Fruit fly (Drosophila melanogaster) whole organism, embryonic: ENCODE results near the gene fusl.

Experiments used
- Asciz ChIP-seq: fragments of 200-800 bp; sonication (Bioruptor generic); optimal IDR thresholded peaks from 2 replicates; lab custom pipeline; 2017; ENCODE audit warnings: missing biosample characterization, mild to moderate bottlenecking, missing genetic modification characterization, missing genetic modification reagents
- CG10543 ChIP-seq: fragments of 200-800 bp; sonication (Bioruptor generic); optimal IDR thresholded peaks from 3 replicates; lab custom pipeline; 2017; ENCODE audit warnings: missing biosample characterization, mild to moderate bottlenecking, missing genetic modification characterization, moderate library complexity
- CG10959 ChIP-seq: fragments of 200-800 bp; sonication (Bioruptor generic); IDR thresholded peaks from 2 replicates; pipeline ENCODE4 v1.3.6; 2022; ENCODE audit warnings: missing biosample characterization, missing genetic modification characterization
- CG12071 ChIP-seq: fragments of 200-800 bp; sonication (Bioruptor generic); optimal IDR thresholded peaks from 3 replicates; lab custom pipeline; 2018; ENCODE audit warnings: missing biosample characterization, mild to moderate bottlenecking, missing genetic modification characterization
- CG12104 ChIP-seq: fragments of 200-800 bp; sonication (Bioruptor generic); optimal IDR thresholded peaks from 3 replicates; lab custom pipeline; 2016; ENCODE audit warnings: missing biosample characterization, missing genetic modification characterization
- CG12299 ChIP-seq: fragments of 200-800 bp; sonication (Bioruptor generic); optimal IDR thresholded peaks from 2 replicates; lab custom pipeline; 2018; ENCODE audit warnings: missing biosample characterization, mild to moderate bottlenecking, missing genetic modification characterization
- CG12942 ChIP-seq: fragments of 200-800 bp; sonication (Bioruptor generic); optimal IDR thresholded peaks from 3 replicates; lab custom pipeline; 2016; ENCODE audit warnings: missing biosample characterization, missing genetic modification characterization
- CG14050 ChIP-seq: fragments of 200-800 bp; sonication (Bioruptor generic); IDR thresholded peaks from 3 replicates; pipeline ENCODE4 v1.3.6; 2022; ENCODE audit warnings: missing biosample characterization, missing genetic modification characterization
- CG17612 ChIP-seq: fragments of 200-800 bp; sonication (Bioruptor generic); IDR thresholded peaks from 2 replicates; pipeline ENCODE4 v1.3.6; 2022; ENCODE audit warnings: missing biosample characterization, missing genetic modification characterization
- CG18764 ChIP-seq: fragments of 200-800 bp; sonication (Bioruptor generic); optimal IDR thresholded peaks from 3 replicates; lab custom pipeline; 2016; ENCODE audit warnings: missing biosample characterization, missing genetic modification characterization
- CG2129 ChIP-seq: fragments of 200-800 bp; sonication (Bioruptor generic); IDR thresholded peaks from 2 replicates; pipeline ENCODE4 v1.3.6; 2022; ENCODE audit warnings: missing biosample characterization, missing genetic modification characterization; ENCODE audit not compliant: partially characterized antibody
- CG31224 ChIP-seq: fragments of 200-800 bp; sonication (Bioruptor generic); IDR thresholded peaks from 2 replicates; pipeline ENCODE4 v1.3.6; 2022; ENCODE audit warnings: missing biosample characterization, missing genetic modification characterization
- CG31365 ChIP-seq: fragments of 200-800 bp; sonication (Bioruptor generic); optimal IDR thresholded peaks from 2 replicates; lab custom pipeline; 2018; ENCODE audit warnings: missing biosample characterization, mild to moderate bottlenecking, missing genetic modification characterization
- CG32767 ChIP-seq: fragments of 200-800 bp; sonication (Bioruptor generic); IDR thresholded peaks from 2 replicates; pipeline ENCODE4 v1.3.6; 2022; ENCODE audit warnings: missing biosample characterization, missing genetic modification characterization
- CG34224 ChIP-seq: fragments of 200-800 bp; sonication (Bioruptor generic); IDR thresholded peaks from 3 replicates; pipeline ENCODE4 v1.3.6; 2022; ENCODE audit warnings: missing biosample characterization, missing genetic modification characterization; ENCODE audit not compliant: partially characterized antibody
- CG42726 ChIP-seq: fragments of 200-800 bp; sonication (Bioruptor generic); IDR thresholded peaks from 2 replicates; pipeline ENCODE4 v1.3.6; 2022; ENCODE audit warnings: missing biosample characterization, missing genetic modification characterization; ENCODE audit not compliant: partially characterized antibody
- CG4424 ChIP-seq: fragments of 200-800 bp; sonication (Bioruptor generic); optimal IDR thresholded peaks from 3 replicates; lab custom pipeline; 2016; ENCODE audit warnings: missing biosample characterization, missing genetic modification characterization
- CG4820 ChIP-seq: fragments of 200-800 bp; sonication (Bioruptor generic); optimal IDR thresholded peaks from 3 replicates; lab custom pipeline; 2016; ENCODE audit warnings: missing biosample characterization, missing genetic modification characterization
- CG6272 ChIP-seq: fragments of 200-800 bp; sonication (Bioruptor generic); IDR thresholded peaks from 2 replicates; pipeline ENCODE4 v1.3.6; 2022; ENCODE audit warnings: missing biosample characterization, missing genetic modification characterization
- CG8388 ChIP-seq: fragments of 200-800 bp; sonication (Bioruptor generic); optimal IDR thresholded peaks from 2 replicates; lab custom pipeline; 2019; ENCODE audit warnings: missing biosample characterization, mild to moderate bottlenecking, missing genetic modification characterization, moderate library complexity
- Dfd ChIP-seq, 2 experiments: fragments of >200 bp; optimal IDR thresholded peaks; 2 replicates each; lab custom pipeline; 2017; ENCODE audit warnings: missing biosample characterization in 2 of 2, missing genetic modification characterization in 2 of 2
- Doc3 ChIP-seq: fragments of 200-800 bp; sonication (Bioruptor generic); IDR thresholded peaks from 3 replicates; pipeline ENCODE4 v1.3.6; 2022; ENCODE audit warnings: missing biosample characterization, missing genetic modification characterization; ENCODE audit not compliant: partially characterized antibody
- Dp ChIP-seq: fragments of 200-800 bp; sonication (Bioruptor generic); optimal IDR thresholded peaks from 2 replicates; lab custom pipeline; 2018; ENCODE audit warnings: missing biosample characterization, mild to moderate bottlenecking, missing genetic modification characterization, moderate library complexity
- Gug ChIP-seq: fragments of 200-800 bp; sonication (Bioruptor generic); IDR thresholded peaks from 4 replicates; pipeline ENCODE4 v1.3.6; 2022; ENCODE audit warnings: missing biosample characterization, missing genetic modification characterization
- HLH54F ChIP-seq: fragments of 200-800 bp; sonication (Bioruptor generic); optimal IDR thresholded peaks from 3 replicates; lab custom pipeline; 2016; ENCODE audit warnings: missing biosample characterization, missing genetic modification characterization
- NK7.1 ChIP-seq: fragments of 200-800 bp; sonication (Bioruptor generic); optimal IDR thresholded peaks from 3 replicates; lab custom pipeline; 2016; ENCODE audit warnings: missing biosample characterization, missing genetic modification characterization
- Oaz ChIP-seq: fragments of 200-800 bp; sonication (Bioruptor generic); IDR thresholded peaks from 2 replicates; pipeline ENCODE4 v1.3.6; 2022; ENCODE audit warnings: missing biosample characterization, missing genetic modification characterization
- Opbp ChIP-seq: fragments of 200-800 bp; sonication (Bioruptor generic); IDR thresholded peaks from 3 replicates; pipeline ENCODE4 v1.3.6; 2022; ENCODE audit warnings: missing biosample characterization, missing genetic modification characterization; ENCODE audit not compliant: partially characterized antibody
- Side ChIP-seq: fragments of 200-800 bp; sonication (Bioruptor generic); optimal IDR thresholded peaks from 2 replicates; lab custom pipeline; 2016; ENCODE audit warnings: missing biosample characterization, missing genetic modification characterization
- ap ChIP-seq: fragments of 200-800 bp; sonication (Bioruptor generic); IDR thresholded peaks from 2 replicates; pipeline ENCODE4 v1.3.6; 2022; ENCODE audit warnings: missing biosample characterization, missing genetic modification characterization
- ato ChIP-seq: fragments of 200-800 bp; sonication (Bioruptor generic); IDR thresholded peaks from 2 replicates; pipeline ENCODE4 v1.3.6; 2022; ENCODE audit warnings: missing biosample characterization, missing genetic modification characterization; ENCODE audit not compliant: partially characterized antibody
- bab2 ChIP-seq: fragments of 200-800 bp; sonication (Bioruptor generic); optimal IDR thresholded peaks from 2 replicates; lab custom pipeline; 2016; ENCODE audit warnings: missing biosample characterization, missing genetic modification characterization
- cas ChIP-seq: fragments of 200-800 bp; sonication (Bioruptor generic); IDR thresholded peaks from 2 replicates; pipeline ENCODE4 v1.3.6; 2022; ENCODE audit warnings: missing biosample characterization, missing genetic modification characterization
- cwo ChIP-seq: fragments of 200-800 bp; sonication (Bioruptor generic); optimal IDR thresholded peaks from 3 replicates; lab custom pipeline; 2017; ENCODE audit warnings: missing biosample characterization, missing genetic modification characterization, mild to moderate bottlenecking, moderate library complexity, missing genetic modification reagents
- dan ChIP-seq: fragments of 200-800 bp; sonication (Bioruptor generic); IDR thresholded peaks from 2 replicates; pipeline ENCODE4 v1.3.6; 2022; ENCODE audit warnings: missing biosample characterization, missing genetic modification characterization
- dm ChIP-seq: fragments of 200-800 bp; sonication (Bioruptor generic); optimal IDR thresholded peaks from 3 replicates; lab custom pipeline; 2016; ENCODE audit warnings: missing biosample characterization, missing genetic modification characterization
- dmrt11E ChIP-seq: fragments of 200-800 bp; sonication (Bioruptor generic); optimal IDR thresholded peaks from 3 replicates; lab custom pipeline; 2018; ENCODE audit warnings: missing biosample characterization, mild to moderate bottlenecking, missing genetic modification characterization, moderate library complexity
- dysf ChIP-seq: fragments of 200-800 bp; sonication (Bioruptor generic); IDR thresholded peaks from 3 replicates; pipeline ENCODE4 v1.3.6; 2022; ENCODE audit warnings: missing biosample characterization, missing genetic modification characterization
- exex ChIP-seq: fragments of 200-800 bp; sonication (Bioruptor generic); optimal IDR thresholded peaks from 4 replicates; lab custom pipeline; 2018; ENCODE audit warnings: missing biosample characterization, mild to moderate bottlenecking, missing genetic modification characterization, moderate library complexity
- ftz-f1 ChIP-seq: fragments of 200-800 bp; sonication (Bioruptor generic); optimal IDR thresholded peaks from 2 replicates; lab custom pipeline; 2016; ENCODE audit warnings: missing biosample characterization, missing genetic modification characterization
- gce ChIP-seq: fragments of 200-800 bp; sonication (Bioruptor generic); IDR thresholded peaks from 3 replicates; pipeline ENCODE4 v1.3.6; 2022; ENCODE audit warnings: missing biosample characterization, missing genetic modification characterization
- jing ChIP-seq: fragments of 200-800 bp; sonication (Bioruptor generic); optimal IDR thresholded peaks from 2 replicates; lab custom pipeline; 2018; ENCODE audit warnings: missing biosample characterization, mild to moderate bottlenecking, missing genetic modification characterization
- kah ChIP-seq: fragments of 200-800 bp; sonication (Bioruptor generic); optimal IDR thresholded peaks from 2 replicates; lab custom pipeline; 2018; ENCODE audit warnings: missing biosample characterization, mild to moderate bottlenecking, missing genetic modification characterization
- nerfin-2 ChIP-seq: fragments of 200-800 bp; sonication (Bioruptor generic); IDR thresholded peaks from 2 replicates; pipeline ENCODE4 v1.3.6; 2022; ENCODE audit warnings: missing biosample characterization, missing genetic modification characterization; ENCODE audit not compliant: partially characterized antibody
- pzg ChIP-seq: fragments of 200-800 bp; sonication (Bioruptor generic); optimal IDR thresholded peaks from 3 replicates; lab custom pipeline; 2018; ENCODE audit warnings: missing biosample characterization, mild to moderate bottlenecking, missing genetic modification characterization, moderate library complexity
- sim ChIP-seq: fragments of 200-800 bp; sonication (Bioruptor generic); IDR thresholded peaks from 2 replicates; pipeline ENCODE4 v1.3.6; 2022; ENCODE audit warnings: missing biosample characterization, missing genetic modification characterization
- slou ChIP-seq: fragments of 200-800 bp; sonication (Bioruptor generic); optimal IDR thresholded peaks from 3 replicates; lab custom pipeline; 2016; ENCODE audit warnings: missing biosample characterization, missing genetic modification characterization
- tx ChIP-seq: fragments of 200-800 bp; sonication (Bioruptor generic); optimal IDR thresholded peaks from 2 replicates; lab custom pipeline; 2016; ENCODE audit warnings: missing biosample characterization, missing genetic modification characterization
- wor ChIP-seq: fragments of 200-800 bp; sonication (Bioruptor generic); IDR thresholded peaks from 2 replicates; pipeline ENCODE4 v1.3.6; 2022; ENCODE audit warnings: missing biosample characterization, missing genetic modification characterization
- z ChIP-seq: fragments of 200-800 bp; sonication (Bioruptor generic); IDR thresholded peaks from 3 replicates; pipeline ENCODE4 v1.3.6; 2022; ENCODE audit warnings: missing biosample characterization, missing genetic modification characterization

The fusl gene

DNA sequence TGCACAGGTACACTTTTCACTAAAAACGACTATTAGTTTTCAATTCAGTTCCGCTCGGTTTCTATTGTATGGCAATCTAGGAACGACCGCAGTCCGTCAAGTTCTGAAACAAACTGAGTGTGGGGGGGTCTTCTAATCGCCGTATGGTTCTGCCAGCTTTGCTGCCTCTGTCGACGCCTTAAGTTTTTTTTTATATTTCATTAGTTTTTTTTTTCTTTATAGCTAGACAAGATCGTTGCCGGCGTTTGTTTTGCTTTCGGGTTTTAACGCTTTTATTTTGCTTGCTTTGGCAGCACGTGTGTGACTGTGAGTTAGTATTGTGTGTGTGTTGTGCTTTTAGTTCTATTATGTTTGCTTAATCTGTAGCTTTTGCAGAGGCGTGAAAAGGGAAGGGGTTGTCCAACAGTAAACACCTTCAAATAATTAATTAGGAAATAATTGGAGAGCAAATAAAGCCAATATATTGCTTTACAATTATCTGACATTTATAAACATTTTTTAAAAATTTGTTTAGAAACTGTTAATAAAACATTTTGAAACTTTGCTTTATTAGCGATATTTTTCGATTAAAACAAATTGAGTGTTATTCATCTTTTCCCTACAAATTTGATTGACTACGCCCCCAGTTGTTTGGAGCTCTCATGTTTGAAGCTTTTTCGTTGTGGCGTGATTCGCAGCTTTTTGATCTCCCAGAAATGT is 4.4 kb upstream of the fusl start, which contains the start of gene Acsf2 (continued):
- TF ChIP-seq dan (0 out of 2 replicates have a peak, but pooled peaks have one; percentile 12), jing (peak; percentile 52), ato (GFP tag; lab: Robert Waterston, UW) (no peak), nerfin-2 (GFP tag; lab: Robert Waterston, UW) (no peak), CG12942 (GFP tag; lab: Kevin White, UChicago) (peak; percentile 90), Dfd (GFP tag; optimal IDR thresholded peaks at IDR 0.05; lab: Kevin White, UChicago) (no peak), CG17612 (GFP tag; lab: Robert Waterston, UW) (peak; percentile 94), dysf (GFP tag; lab: Robert Waterston, UW) (peak; percentile 99), z (GFP tag; lab: Robert Waterston, UW) (no peak), bab2 (peak; percentile 94), Gug (GFP tag; lab: Robert Waterston, UW) (peak; percentile 94), Oaz (GFP tag; lab: Robert Waterston, UW) (peak; percentile 91), CG2129 (GFP tag; lab: Robert Waterston, UW) (no peak), CG12071 (peak; percentile 87), Dp (GFP tag; lab: Kevin White, UChicago) (peak; percentile 6), CG42726 (GFP tag; lab: Robert Waterston, UW) (no peak), gce (GFP tag; lab: Robert Waterston, UW) (peak; percentile 50; the same call in 1 of the 3 replicates), cas (GFP tag; lab: Robert Waterston, UW) (peak; percentile 95), slou (GFP tag; lab: Kevin White, UChicago) (peak; percentile 96), CG6272 (GFP tag; lab: Robert Waterston, UW) (peak; percentile 94), sim (peak; percentile 66; the same call in 1 of the 2 replicates), dmrt11E (tag; lab: Kevin White, UChicago) (no peak), CG10959 (GFP tag; lab: Robert Waterston, UW) (no peak), Asciz (GFP tag; lab: Kevin White, UChicago) (peak; percentile 73), CG34224 (no peak), CG31224 (GFP tag; lab: Robert Waterston, UW) (peak; percentile 96), CG10543 (GFP tag; lab: Kevin White, UChicago) (peak; percentile 97), CG8388 (GFP tag; lab: Kevin White, UChicago) (peak; percentile 64), CG31365 (tag; lab: Kevin White, UChicago) (peak; percentile 73), Opbp (GFP tag; lab: Robert Waterston, UW) (no peak), HLH54F (GFP tag; lab: Kevin White, UChicago) (peak; percentile 97), exex (peak; percentile 93), Doc3 (GFP tag; lab: Robert Waterston, UW) (no peak), Side (GFP tag; lab: Kevin White, UChicago) (peak; percentile 92), wor (GFP tag; lab: Robert Waterston, UW) (peak; percentile 76), dm (GFP tag; lab: Kevin White, UChicago) (peak; percentile 86), CG14050 (GFP tag; lab: Robert Waterston, UW) (peak; percentile 89), kah (GFP tag; lab: Kevin White, UChicago) (peak; percentile 56), CG4820 (peak; percentile 83), CG4424 (GFP tag; lab: Kevin White, UChicago) (peak; percentile 90), ap (GFP tag; lab: Robert Waterston, UW) (peak; percentile 73), pzg (GFP tag; lab: Kevin White, UChicago) (peak; percentile 21), CG32767 (GFP tag; lab: Robert Waterston, UW) (peak; percentile 91), CG18764 (GFP tag; lab: Kevin White, UChicago) (peak; percentile 81), NK7.1 (GFP tag; lab: Kevin White, UChicago) (peak; percentile 88), cwo (peak; percentile 99), tx (GFP tag; lab: Kevin White, UChicago) (peak; percentile 94), ftz-f1 (no peak), CG12299 (tag; lab: Kevin White, UChicago) (peak; percentile 94), CG12104 (peak; percentile 95)
